Fruit fly (Drosophila melanogaster) whole organism, embryonic: Measurements from ENCODE around the gene CG32428.

ENCODE experiments used
- Antp ChIP-seq: fragments of 200-800 bp; sonication (Bioruptor generic); optimal IDR thresholded peaks from 3 replicates; lab custom pipeline; 2016; ENCODE audit warnings: missing biosample characterization, missing genetic modification characterization
- CG10147 ChIP-seq: fragments of 200-800 bp; sonication (Bioruptor generic); optimal IDR thresholded peaks from 2 replicates; lab custom pipeline; 2019; ENCODE audit warnings: missing biosample characterization, mild to moderate bottlenecking, missing genetic modification characterization, moderate library complexity
- CG10209 ChIP-seq: fragments of 200-800 bp; sonication (Bioruptor generic); optimal IDR thresholded peaks from 3 replicates; lab custom pipeline; 2017; ENCODE audit warnings: missing biosample characterization, mild to moderate bottlenecking, missing genetic modification characterization, missing genetic modification reagents
- CG10366 ChIP-seq: fragments of 200-800 bp; sonication (Bioruptor generic); IDR thresholded peaks from 2 replicates; pipeline ENCODE4 v1.3.6; 2022; ENCODE audit warnings: missing biosample characterization, missing genetic modification characterization
- CG10462 ChIP-seq: fragments of 200-800 bp; sonication (Bioruptor generic); optimal IDR thresholded peaks from 2 replicates; lab custom pipeline; 2016; ENCODE audit warnings: missing biosample characterization, missing genetic modification characterization
- CG11723 ChIP-seq: fragments of 200-800 bp; sonication (Bioruptor generic); optimal IDR thresholded peaks from 2 replicates; lab custom pipeline; 2017; ENCODE audit warnings: missing biosample characterization, mild to moderate bottlenecking, missing genetic modification characterization
- CG15479 ChIP-seq: fragments of 200-800 bp; sonication (Bioruptor generic); optimal IDR thresholded peaks from 3 replicates; lab custom pipeline; 2019; ENCODE audit warnings: missing biosample characterization, mild to moderate bottlenecking, missing genetic modification characterization, moderate library complexity
- CG15696 ChIP-seq: fragments of 200-800 bp; sonication (Bioruptor generic); optimal IDR thresholded peaks from 2 replicates; lab custom pipeline; 2019; ENCODE audit warnings: missing biosample characterization, mild to moderate bottlenecking, missing genetic modification characterization, moderate library complexity
- CG2889 ChIP-seq: fragments of 200-800 bp; sonication (Bioruptor generic); IDR thresholded peaks from 3 replicates; pipeline ENCODE4 v1.3.6; 2022; ENCODE audit warnings: missing biosample characterization, missing genetic modification characterization
- CG33557 ChIP-seq: fragments of 200-800 bp; sonication (Bioruptor generic); optimal IDR thresholded peaks from 2 replicates; lab custom pipeline; 2019; ENCODE audit warnings: missing biosample characterization, mild to moderate bottlenecking, missing genetic modification characterization, moderate library complexity
- CG34224 ChIP-seq: fragments of 200-800 bp; sonication (Bioruptor generic); IDR thresholded peaks from 3 replicates; pipeline ENCODE4 v1.3.6; 2022; ENCODE audit warnings: missing biosample characterization, missing genetic modification characterization; ENCODE audit not compliant: partially characterized antibody
- CG3847 ChIP-seq: fragments of 200-800 bp; sonication (Bioruptor generic); IDR thresholded peaks from 2 replicates; pipeline ENCODE4 v1.3.6; 2022; ENCODE audit warnings: missing biosample characterization, missing genetic modification characterization
- CG6272 ChIP-seq: fragments of 200-800 bp; sonication (Bioruptor generic); IDR thresholded peaks from 2 replicates; pipeline ENCODE4 v1.3.6; 2022; ENCODE audit warnings: missing biosample characterization, missing genetic modification characterization
- CG6813 ChIP-seq: fragments of 200-800 bp; sonication (Bioruptor generic); optimal IDR thresholded peaks from 2 replicates; lab custom pipeline; 2017; ENCODE audit warnings: missing biosample characterization, missing genetic modification characterization, mild to moderate bottlenecking, moderate library complexity, missing genetic modification reagents
- CG7271 ChIP-seq: fragments of 200-800 bp; sonication (Bioruptor generic); optimal IDR thresholded peaks from 2 replicates; lab custom pipeline; 2018; ENCODE audit warnings: missing biosample characterization, mild to moderate bottlenecking, missing genetic modification characterization, moderate library complexity
- CG7745 ChIP-seq: fragments of 200-800 bp; sonication (Bioruptor generic); optimal IDR thresholded peaks from 2 replicates; lab custom pipeline; 2018; ENCODE audit warnings: missing biosample characterization, mild to moderate bottlenecking, missing genetic modification characterization, moderate library complexity
- CG8478 ChIP-seq: fragments of >200 bp; optimal IDR thresholded peaks from 2 replicates; lab custom pipeline; 2018
- CG9932 ChIP-seq: fragments of 200-800 bp; sonication (Bioruptor generic); IDR thresholded peaks from 2 replicates; pipeline ENCODE4 v1.3.6; 2022; ENCODE audit warnings: missing biosample characterization, missing genetic modification characterization
- Dip3 ChIP-seq: fragments of 200-800 bp; sonication (Bioruptor generic); optimal IDR thresholded peaks from 3 replicates; lab custom pipeline; 2016; ENCODE audit warnings: missing biosample characterization, missing genetic modification characterization
- Ets97D ChIP-seq: fragments of 200-800 bp; sonication (Bioruptor generic); optimal IDR thresholded peaks from 3 replicates; lab custom pipeline; 2016; ENCODE audit warnings: missing biosample characterization, missing genetic modification characterization
- Hmx ChIP-seq: fragments of 200-800 bp; sonication (Bioruptor generic); optimal IDR thresholded peaks from 2 replicates; lab custom pipeline; 2016; ENCODE audit warnings: missing biosample characterization, missing genetic modification characterization
- Hr39 ChIP-seq: fragments of >200 bp; optimal IDR thresholded peaks from 2 replicates; lab custom pipeline; 2017
- Kr ChIP-seq: fragments of 200-800 bp; sonication (Bioruptor generic); optimal IDR thresholded peaks from 2 replicates; lab custom pipeline; 2017; ENCODE audit warnings: missing biosample characterization, mild to moderate bottlenecking, missing genetic modification characterization
- Lhr ChIP-seq: fragments of 200-800 bp; sonication (Bioruptor generic); optimal IDR thresholded peaks from 3 replicates; lab custom pipeline; 2017; ENCODE audit warnings: mild to moderate bottlenecking, missing biosample characterization, missing genetic modification reagents, missing genetic modification characterization
- Lim3 ChIP-seq: fragments of 200-800 bp; sonication (Bioruptor generic); IDR thresholded peaks from 2 replicates; pipeline ENCODE4 v1.3.6; 2022; ENCODE audit warnings: missing biosample characterization, missing genetic modification characterization
- Max ChIP-seq: fragments of 200-800 bp; sonication (Bioruptor generic); optimal IDR thresholded peaks from 2 replicates; lab custom pipeline; 2016; ENCODE audit warnings: missing biosample characterization, mild to moderate bottlenecking, missing genetic modification characterization
- Mes4 ChIP-seq: fragments of 200-800 bp; sonication (Bioruptor generic); optimal IDR thresholded peaks from 2 replicates; lab custom pipeline; 2016; ENCODE audit warnings: missing biosample characterization, missing genetic modification characterization
- Myb ChIP-seq: fragments of 200-800 bp; sonication (Bioruptor generic); optimal IDR thresholded peaks from 2 replicates; lab custom pipeline; 2016; ENCODE audit warnings: missing biosample characterization, missing genetic modification characterization
- Rx ChIP-seq: fragments of 200-800 bp; sonication (Bioruptor generic); IDR thresholded peaks from 2 replicates; pipeline ENCODE4 v1.3.6; 2022; ENCODE audit warnings: missing biosample characterization, missing genetic modification characterization
- Sry-δ ChIP-seq: fragments of 200-800 bp; sonication (Bioruptor generic); optimal IDR thresholded peaks from 2 replicates; lab custom pipeline; 2016; ENCODE audit warnings: missing biosample characterization, missing genetic modification characterization
- Vsx1 ChIP-seq: fragments of 200-800 bp; sonication (Bioruptor generic); optimal IDR thresholded peaks from 2 replicates; lab custom pipeline; 2017; ENCODE audit warnings: missing biosample characterization, mild to moderate bottlenecking, missing genetic modification characterization, missing genetic modification reagents
- ara ChIP-seq: fragments of 200-800 bp; sonication (Bioruptor generic); IDR thresholded peaks from 2 replicates; pipeline ENCODE4 v1.3.6; 2022; ENCODE audit warnings: missing biosample characterization, missing genetic modification characterization
- ato ChIP-seq: fragments of 200-800 bp; sonication (Bioruptor generic); IDR thresholded peaks from 2 replicates; pipeline ENCODE4 v1.3.6; 2022; ENCODE audit warnings: missing biosample characterization, missing genetic modification characterization; ENCODE audit not compliant: partially characterized antibody
- bcd ChIP-seq: fragments of 200-800 bp; sonication (Bioruptor generic); optimal IDR thresholded peaks from 2 replicates; lab custom pipeline; 2017; ENCODE audit warnings: missing biosample characterization, mild to moderate bottlenecking, missing genetic modification characterization
- br ChIP-seq: fragments of >200 bp; optimal IDR thresholded peaks from 2 replicates; lab custom pipeline; 2017
- btn ChIP-seq: fragments of 200-800 bp; sonication (Bioruptor generic); optimal IDR thresholded peaks from 2 replicates; lab custom pipeline; 2016; ENCODE audit warnings: missing biosample characterization, missing genetic modification characterization
- chif ChIP-seq, 2 experiments: fragments of 200-800 bp; sonication (Bioruptor generic); optimal IDR thresholded peaks; 3 replicates each; lab custom pipeline; 2016; ENCODE audit warnings: missing biosample characterization in 2 of 2, missing genetic modification characterization in 2 of 2
- corto ChIP-seq: fragments of 200-800 bp; sonication (Bioruptor generic); optimal IDR thresholded peaks from 2 replicates; lab custom pipeline; 2016; ENCODE audit warnings: missing biosample characterization, mild to moderate bottlenecking, missing genetic modification characterization, moderate library complexity
- da ChIP-seq: fragments of 200-800 bp; sonication (Bioruptor generic); optimal IDR thresholded peaks from 2 replicates; lab custom pipeline; 2016; ENCODE audit warnings: missing biosample characterization, missing genetic modification characterization
- disco-r ChIP-seq: fragments of 200-800 bp; sonication (Bioruptor generic); optimal IDR thresholded peaks from 2 replicates; lab custom pipeline; 2016; ENCODE audit warnings: missing biosample characterization, missing genetic modification characterization
- fd102C ChIP-seq: fragments of 200-800 bp; sonication (Bioruptor generic); optimal IDR thresholded peaks from 2 replicates; lab custom pipeline; 2018; ENCODE audit warnings: missing biosample characterization, mild to moderate bottlenecking, missing genetic modification characterization, moderate library complexity
- fu2 ChIP-seq: fragments of 200-800 bp; sonication (Bioruptor generic); optimal IDR thresholded peaks from 2 replicates; lab custom pipeline; 2016; ENCODE audit warnings: missing biosample characterization, missing genetic modification characterization
- grn ChIP-seq: fragments of 200-800 bp; sonication (Bioruptor generic); optimal IDR thresholded peaks from 3 replicates; lab custom pipeline; 2017; ENCODE audit warnings: missing biosample characterization, missing genetic modification characterization
- gsb-n ChIP-seq: fragments of 200-800 bp; sonication (Bioruptor generic); optimal IDR thresholded peaks from 3 replicates; lab custom pipeline; 2018; ENCODE audit warnings: missing biosample characterization, mild to moderate bottlenecking, missing genetic modification characterization
- lov ChIP-seq, 2 experiments: fragments of 200-800 bp in 1 of 2; fragments of >200 bp in 1 of 2; sonication (Bioruptor generic) in 1 of 2; IDR thresholded peaks in 1 of 2; optimal IDR thresholded peaks in 1 of 2; 2 replicates in 1 of 2; 3 replicates in 1 of 2; pipeline versions ENCODE4 v1.3.6 to Lab custom; 2017 to 2022; ENCODE audit warnings: missing biosample characterization in 1 of 2, missing genetic modification characterization in 1 of 2
- onecut ChIP-seq: fragments of 200-800 bp; sonication (Bioruptor generic); IDR thresholded peaks from 2 replicates; pipeline ENCODE4 v1.3.6; 2022; ENCODE audit warnings: missing biosample characterization, missing genetic modification characterization
- sob ChIP-seq: fragments of 200-800 bp; sonication (Bioruptor generic); IDR thresholded peaks from 2 replicates; pipeline ENCODE4 v1.3.6; 2022; ENCODE audit warnings: missing biosample characterization, missing genetic modification characterization
- tll ChIP-seq, 2 experiments: fragments of 200-800 bp in 1 of 2; fragments of >200 bp in 1 of 2; sonication (Bioruptor generic) in 1 of 2; optimal IDR thresholded peaks; 2 replicates each; lab custom pipeline; 2017 to 2019; ENCODE audit warnings: missing biosample characterization in 2 of 2, missing genetic modification characterization in 2 of 2, mild to moderate bottlenecking in 1 of 2, moderate library complexity in 1 of 2
- twi ChIP-seq: fragments of 200-800 bp; optimal IDR thresholded peaks from 2 replicates; lab custom pipeline; 2019; ENCODE audit warnings: missing biosample characterization, mild to moderate bottlenecking, missing genetic modification characterization, moderate library complexity
- tx ChIP-seq: fragments of 200-800 bp; sonication (Bioruptor generic); optimal IDR thresholded peaks from 2 replicates; lab custom pipeline; 2016; ENCODE audit warnings: missing biosample characterization, missing genetic modification characterization
- vvl ChIP-seq: fragments of 200-800 bp; sonication (Bioruptor generic); IDR thresholded peaks from 2 replicates; pipeline ENCODE4 v1.3.6; 2022; ENCODE audit warnings: missing biosample characterization, missing genetic modification characterization

CG32428 gene

DNA sequence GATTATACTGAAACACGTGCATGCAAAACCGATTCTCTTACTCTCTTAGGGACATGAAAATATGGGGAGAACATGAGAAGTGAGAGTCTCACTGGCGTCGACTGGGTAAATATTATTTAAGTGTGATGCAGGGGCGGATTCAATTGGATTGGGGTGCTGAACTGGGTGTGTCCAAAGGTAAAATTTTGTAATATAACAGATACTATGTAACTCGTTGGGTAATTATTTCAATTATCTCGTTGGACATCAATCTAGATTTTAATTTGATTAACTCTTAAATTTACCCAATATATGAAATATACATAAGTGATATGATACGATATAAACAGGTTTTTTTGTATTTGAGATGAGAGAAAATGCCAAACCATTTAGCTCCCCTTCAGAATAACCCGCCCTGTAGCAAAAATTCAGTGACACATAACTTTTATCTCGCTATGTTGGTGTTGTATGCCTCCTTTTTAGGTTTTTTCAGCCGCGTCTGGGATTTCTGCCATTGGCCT lies 34.7 kb upstream of the CG32428 start (continued):
- TF ChIP-seq CG10462 (GFP tag; lab: Kevin White, UChicago) = peak; percentile 80
- TF ChIP-seq tll (GFP tag; optimal IDR thresholded peaks at IDR 0.05; lab: Kevin White, UChicago) = no peak
- peak; percentile 94 for TF ChIP-seq bcd (GFP tag; lab: Kevin White, UChicago)
- no peak for TF ChIP-seq fd102C
- TF ChIP-seq Vsx1 (GFP tag; lab: Kevin White, UChicago) = peak; percentile 81
- no peak for TF ChIP-seq Kr (GFP tag; lab: Kevin White, UChicago)
- peak; percentile 77 for TF ChIP-seq Mes4 (GFP tag; lab: Kevin White, UChicago)
- TF ChIP-seq br = no peak
- peak; percentile 1 for TF ChIP-seq CG7271 (tag; lab: Kevin White, UChicago)
- peak; percentile 84 for TF ChIP-seq ara (GFP tag; lab: Robert Waterston, UW)
- peak; percentile 90 to 94 for TF ChIP-seq chif (GFP tag; optimal IDR thresholded peaks at IDR 0.05; lab: Kevin White, UChicago)
- TF ChIP-seq CG7745 (tag; lab: Kevin White, UChicago) = no peak
- TF ChIP-seq CG34224 (GFP tag; lab: Robert Waterston, UW) = peak; percentile 52; the same call in 1 of the 3 replicates
- peak; percentile 74 for TF ChIP-seq Rx
- peak; percentile 91 for TF ChIP-seq CG15696 (tag; lab: Kevin White, UChicago)
- TF ChIP-seq gsb-n (tag; lab: Kevin White, UChicago) = peak; percentile 76
- TF ChIP-seq tx (GFP tag; lab: Kevin White, UChicago) = peak; percentile 88
- no peak for TF ChIP-seq CG8478
- peak; percentile 87 for TF ChIP-seq CG10366 (GFP tag; lab: Robert Waterston, UW)
- TF ChIP-seq Ets97D (GFP tag; lab: Kevin White, UChicago) = peak; percentile 51
- peak; percentile 84 for TF ChIP-seq disco-r (GFP tag; lab: Kevin White, UChicago)
- peak; percentile 71 for TF ChIP-seq onecut
- TF ChIP-seq corto (GFP tag; lab: Kevin White, UChicago) = peak; percentile 31
- peak; percentile 96 for TF ChIP-seq sob (GFP tag; lab: Robert Waterston, UW)
- no peak for TF ChIP-seq twi (tag; lab: Kevin White, UChicago)
- TF ChIP-seq Max (GFP tag; lab: Kevin White, UChicago) = peak; percentile 91
- TF ChIP-seq Hr39 (lab: Kevin White, UChicago) = no peak
- 0 out of 2 replicates have a peak, but pooled peaks have one; percentile 46 for TF ChIP-seq Lim3 (GFP tag; lab: Robert Waterston, UW)
- peak; percentile 69 for TF ChIP-seq da (GFP tag; lab: Kevin White, UChicago)
- peak; percentile 87 for TF ChIP-seq Hmx
- peak; percentile 93 for TF ChIP-seq CG6272 (GFP tag; lab: Robert Waterston, UW)
- TF ChIP-seq Dip3 (GFP tag; lab: Kevin White, UChicago) = peak; percentile 96
- peak; percentile 97 for TF ChIP-seq CG10147 (GFP tag; lab: Kevin White, UChicago)
- TF ChIP-seq Antp (GFP tag; lab: Kevin White, UChicago) = peak; percentile 89
- TF ChIP-seq CG10209 (GFP tag; lab: Kevin White, UChicago) = peak; percentile 94
- TF ChIP-seq fu2 (GFP tag; lab: Kevin White, UChicago) = peak; percentile 94
- no peak for TF ChIP-seq CG15479 (GFP tag; lab: Kevin White, UChicago)
- peak; percentile 65 for TF ChIP-seq grn (GFP tag; lab: Kevin White, UChicago)
- TF ChIP-seq CG6813 (GFP tag; lab: Kevin White, UChicago) = peak; percentile 92
- peak; percentile 79 for TF ChIP-seq CG33557
- peak; percentile 21 for TF ChIP-seq btn (GFP tag; lab: Kevin White, UChicago)
- TF ChIP-seq Myb (GFP tag; lab: Kevin White, UChicago) = peak; percentile 79
- peak; percentile 98 for TF ChIP-seq CG9932 (GFP tag; lab: Robert Waterston, UW)
- TF ChIP-seq ato (GFP tag; lab: Robert Waterston, UW) = no peak
- no peak for TF ChIP-seq lov (optimal IDR thresholded peaks at IDR 0.05; lab: Kevin White, UChicago)
- peak; percentile 90 for TF ChIP-seq lov (GFP tag; IDR thresholded peaks at IDR 0.05; lab: Robert Waterston, UW)
- peak; percentile 60 for TF ChIP-seq Sry-δ
- TF ChIP-seq CG2889 (GFP tag; lab: Robert Waterston, UW) = peak; percentile 85
- peak; percentile 82 for TF ChIP-seq CG11723 (GFP tag; lab: Kevin White, UChicago)
- peak; percentile 37 for TF ChIP-seq Lhr
- TF ChIP-seq vvl (GFP tag; lab: Robert Waterston, UW) = peak; percentile 96
- TF ChIP-seq CG3847 (GFP tag; lab: Robert Waterston, UW) = peak; percentile 97
